Fruit fly (Drosophila melanogaster) whole organism, wandering third instar larva: ENCODE measurements around the gene CG43293.
"Not testable (repeated sequence)": the region's sequence is repeated elsewhere in the genome, so short reads cannot be mapped to it uniquely, and the experiment has no call there.

Experiments
- Abd-B ChIP-seq: fragments of >200 bp; optimal IDR thresholded peaks from 2 replicates; lab custom pipeline; 2017; ENCODE audit warnings: missing biosample characterization, missing genetic modification characterization
- CG9705 ChIP-seq: fragments of 200-800 bp; sonication (Bioruptor generic); optimal IDR thresholded peaks from 2 replicates; lab custom pipeline; 2018; ENCODE audit warnings: missing biosample characterization, mild to moderate bottlenecking, missing genetic modification characterization
- CrebA ChIP-seq: fragments of 200-800 bp; sonication (Bioruptor generic); optimal IDR thresholded peaks from 2 replicates; lab custom pipeline; 2016; ENCODE audit warnings: missing biosample characterization, mild to moderate bottlenecking, missing genetic modification characterization, borderline replicate concordance
- Dfd ChIP-seq: fragments of >200 bp; optimal IDR thresholded peaks from 2 replicates; lab custom pipeline; 2017; ENCODE audit warnings: missing biosample characterization, missing genetic modification characterization
- Dif ChIP-seq: fragments of 200-275, 200-300 bp; sonication (Bioruptor generic); optimal IDR thresholded peaks from 2 replicates; lab custom pipeline; 2018; ENCODE audit warnings: missing biosample characterization, missing genetic modification characterization; ENCODE audit not compliant: partially characterized antibody
- GATAd ChIP-seq: sonication (Bioruptor generic); optimal IDR thresholded peaks from 2 replicates; lab custom pipeline; 2016; ENCODE audit warnings: missing biosample characterization, missing genetic modification characterization
- HLH106 ChIP-seq: fragments of 200-800 bp; optimal IDR thresholded peaks from 3 replicates; lab custom pipeline; 2019; ENCODE audit warnings: missing biosample characterization, mild to moderate bottlenecking, missing genetic modification characterization, moderate library complexity
- Hr78 ChIP-seq: fragments of >200 bp; optimal IDR thresholded peaks from 2 replicates; lab custom pipeline; 2017; ENCODE audit warnings: missing biosample characterization, missing genetic modification characterization
- Hr83 ChIP-seq: fragments of 200-300 bp; sonication (Bioruptor generic); optimal IDR thresholded peaks from 2 replicates; lab custom pipeline; 2016; ENCODE audit warnings: missing biosample characterization, mild to moderate bottlenecking, missing genetic modification characterization, moderate library complexity; ENCODE audit not compliant: poor library complexity, severe bottlenecking
- Jra ChIP-seq: sonication (Bioruptor generic); optimal IDR thresholded peaks from 2 replicates; lab custom pipeline; 2016; ENCODE audit warnings: missing biosample characterization, missing genetic modification characterization
- Mio ChIP-seq: sonication (Bioruptor generic); optimal IDR thresholded peaks from 2 replicates; lab custom pipeline; 2016; ENCODE audit warnings: missing biosample characterization, missing genetic modification characterization
- Myc ChIP-seq: fragments of >200 bp; optimal IDR thresholded peaks from 2 replicates; lab custom pipeline; 2017
- Rel ChIP-seq, 2 experiments: fragments of 200-800 bp; sonication (Bioruptor generic) in 1 of 2; optimal IDR thresholded peaks; 2 replicates in 1 of 2; 3 replicates in 1 of 2; lab custom pipeline; 2016 to 2019; ENCODE audit warnings: mild to moderate bottlenecking in 2 of 2, missing biosample characterization in 2 of 2, missing genetic modification characterization in 2 of 2, moderate library complexity in 1 of 2
- brk ChIP-seq: fragments of 200-800 bp; sonication (Bioruptor generic); optimal IDR thresholded peaks from 2 replicates; lab custom pipeline; 2016; ENCODE audit warnings: missing biosample characterization, mild to moderate bottlenecking, missing genetic modification characterization
- dl ChIP-seq, 2 experiments: fragments of 175-275, 200-275 bp in 1 of 2; fragments of 200-275 bp in 1 of 2; sonication (Bioruptor generic); optimal IDR thresholded peaks; lab custom pipeline; 2018; ENCODE audit warnings: mild to moderate bottlenecking in 2 of 2, missing biosample characterization in 2 of 2, missing genetic modification characterization in 2 of 2, moderate library complexity in 2 of 2; ENCODE audit not compliant: partially characterized antibody in 2 of 2, insufficient read depth in 1 of 2
- dsf ChIP-seq: sonication (Bioruptor generic); optimal IDR thresholded peaks from 2 replicates; lab custom pipeline; 2016; ENCODE audit warnings: missing biosample characterization, missing genetic modification characterization, borderline replicate concordance
- foxo ChIP-seq, 2 experiments: fragments of 200-800 bp; sonication (Bioruptor generic); optimal IDR thresholded peaks; 2 replicates in 1 of 2; 3 replicates in 1 of 2; lab custom pipeline; 2016 to 2017; ENCODE audit warnings: missing biosample characterization in 2 of 2, missing genetic modification characterization in 2 of 2
- fru ChIP-seq: fragments of 200-800 bp; sonication (Bioruptor generic); optimal IDR thresholded peaks from 3 replicates; lab custom pipeline; 2016; ENCODE audit warnings: missing biosample characterization, mild to moderate bottlenecking, missing genetic modification characterization
- jim ChIP-seq: fragments of 175-275, 200-325 bp; sonication (Bioruptor generic); optimal IDR thresholded peaks from 2 replicates; lab custom pipeline; 2016; ENCODE audit warnings: missing biosample characterization, mild to moderate bottlenecking, missing genetic modification characterization
- pan ChIP-seq: fragments of >200 bp; optimal IDR thresholded peaks from 2 replicates; lab custom pipeline; 2017
- psq ChIP-seq: fragments of 200-800 bp; sonication (Bioruptor generic); optimal IDR thresholded peaks from 3 replicates; lab custom pipeline; 2017; ENCODE audit warnings: missing biosample characterization, mild to moderate bottlenecking, missing genetic modification characterization, moderate library complexity
- sage ChIP-seq: fragments of 200-800 bp; sonication (Bioruptor generic); optimal IDR thresholded peaks from 2 replicates; lab custom pipeline; 2016; ENCODE audit warnings: missing biosample characterization, mild to moderate bottlenecking, missing genetic modification characterization
- tai ChIP-seq: sonication (Bioruptor generic); optimal IDR thresholded peaks from 2 replicates; lab custom pipeline; 2016; ENCODE audit warnings: missing biosample characterization, missing genetic modification characterization
- usp ChIP-seq: fragments of >200 bp; optimal IDR thresholded peaks from 2 replicates; lab custom pipeline; 2017; ENCODE audit warnings: missing biosample characterization, missing genetic modification characterization
- woc ChIP-seq: sonication (Bioruptor generic); optimal IDR thresholded peaks from 2 replicates; lab custom pipeline; 2016; ENCODE audit warnings: missing biosample characterization, mild to moderate bottlenecking, missing genetic modification characterization

The CG43293 gene

DNA sequence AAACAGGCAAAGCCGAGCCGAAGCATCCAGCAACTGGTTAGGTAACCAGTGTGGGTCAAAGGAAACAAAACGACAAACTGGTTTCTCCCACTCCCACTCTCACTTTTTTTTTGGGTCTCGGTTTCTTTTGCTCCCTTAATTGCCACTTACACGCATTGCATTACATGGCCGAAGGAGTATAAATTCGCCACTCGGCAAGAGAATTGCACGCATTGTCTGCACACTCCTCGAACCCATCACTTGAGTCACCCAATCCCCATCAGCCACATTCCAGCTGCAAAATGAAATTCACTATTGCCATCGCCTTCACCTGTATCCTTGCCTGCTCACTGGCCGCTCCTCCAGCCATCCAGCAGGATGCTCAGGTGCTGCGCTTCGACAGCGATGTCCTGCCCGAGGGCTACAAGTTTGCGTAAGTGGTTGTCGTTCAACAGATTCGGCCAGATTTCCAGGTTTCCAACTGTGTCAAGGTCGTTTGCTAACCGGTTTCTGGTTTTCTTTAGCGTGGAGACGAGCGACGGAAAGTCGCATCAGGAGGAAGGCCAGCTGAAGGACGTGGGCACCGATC, 41.7 kb upstream of the CG43293 start, which contains the start of gene Lcp65Ad:
Lcp65Ad (plus strand) TSS at position 208 of the 568 bp plus-strand sequence.
- TF ChIP-seq Hr78 (GFP tag; lab: Kevin White, UChicago) (no peak), usp (GFP tag; lab: Kevin White, UChicago) (no peak), brk (GFP tag; lab: Kevin White, UChicago) (no peak), Hr83 (GFP tag; lab: Kevin White, UChicago) (no peak), psq (GFP tag; lab: Kevin White, UChicago) (no peak), jim (GFP tag; lab: Kevin White, UChicago) (no peak), Dif (GFP tag; lab: Kevin White, UChicago) (no peak), woc (no peak), sage (GFP tag; lab: Kevin White, UChicago) (no peak), pan (no peak), CrebA (no peak), Mio (no peak), fru (GFP tag; lab: Kevin White, UChicago) (no peak), CG9705 (GFP tag; lab: Kevin White, UChicago) (no peak)
- TF ChIP-seq, all 38 proteins: peak for 0

DNA sequence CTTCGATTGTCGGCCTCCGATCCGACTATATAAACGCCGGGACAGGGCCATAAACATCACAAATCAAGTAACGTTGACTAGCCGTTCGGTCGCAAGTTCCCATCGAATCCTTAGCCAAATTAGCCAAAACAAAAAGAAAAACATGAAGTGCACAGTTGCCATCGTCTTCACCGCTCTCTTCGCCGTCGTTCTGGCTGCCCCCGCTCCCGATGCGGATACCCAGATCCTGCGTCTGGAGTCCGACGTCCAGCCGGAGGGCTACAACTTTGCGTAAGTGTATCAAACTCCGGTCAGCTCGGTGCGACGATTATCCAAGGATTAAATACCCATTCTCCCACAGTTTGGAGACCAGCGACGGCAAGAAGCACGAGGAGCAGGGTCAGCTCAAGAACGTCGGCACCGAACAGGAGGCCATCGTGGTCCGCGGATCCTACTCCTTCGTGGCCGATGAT, 40.2 kb upstream of the CG43293 start, which contains the start of gene Lcp65Ac:
Lcp65Ac (plus strand) TSS at position 51 of the 452 bp plus-strand sequence.
- no peak for TF ChIP-seq sage (GFP tag; lab: Kevin White, UChicago)
- TF ChIP-seq Dfd (GFP tag; lab: Kevin White, UChicago) = no peak
- TF ChIP-seq Jra (GFP tag; lab: Kevin White, UChicago) = no peak

DNA sequence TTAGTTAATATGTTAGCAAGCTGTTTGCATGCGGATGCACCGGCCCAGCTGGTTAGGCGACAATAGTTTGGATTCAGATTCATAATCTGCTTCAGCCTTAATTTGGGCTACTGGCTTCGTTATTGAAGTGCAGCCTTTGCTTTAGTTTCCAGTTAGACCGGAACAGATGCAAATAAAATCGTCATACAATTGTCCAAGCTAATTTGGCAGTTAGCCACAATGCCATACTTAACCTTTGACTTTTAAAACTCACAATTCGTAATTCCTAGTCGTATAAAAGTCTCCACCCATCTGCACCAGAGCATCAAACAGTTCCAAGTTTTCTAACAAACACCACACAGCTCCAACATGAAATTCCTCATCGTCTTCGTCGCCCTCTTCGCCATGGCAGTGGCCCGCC, 38.6 kb upstream of the CG43293 start, which contains the start of gene Lcp65Ab2:
Lcp65Ab2 (plus strand) TSS at position 301 of the 400 bp plus-strand sequence.
- not testable (repeated sequence) for TF ChIP-seq sage (GFP tag; lab: Kevin White, UChicago); pan; Rel (GFP tag; optimal IDR thresholded peaks at IDR 0.05; lab: Kevin White, UChicago); Rel (tag; optimal IDR thresholded peaks at IDR 0.05; lab: Kevin White, UChicago)

DNA sequence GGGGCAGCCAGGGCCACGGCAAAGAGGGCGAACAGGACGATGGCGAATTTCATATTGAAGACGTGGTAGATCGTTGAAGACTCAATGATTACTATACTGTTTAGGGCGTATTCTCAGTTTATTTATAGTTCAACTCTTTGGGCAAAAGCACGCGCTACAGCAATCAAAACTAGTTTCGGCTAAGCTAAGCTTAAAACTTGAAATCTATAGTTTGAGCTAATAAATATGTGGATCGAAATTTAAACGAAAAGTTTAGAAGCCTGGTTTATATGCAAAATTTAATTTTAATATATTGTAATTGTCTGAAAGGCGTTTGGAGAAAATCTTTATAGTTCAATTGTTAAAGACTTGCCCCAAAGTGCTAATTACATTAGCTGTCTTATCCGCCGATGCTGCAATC, 37.1 kb upstream of the CG43293 start, which contains the start of gene Cpr65Ax1:
Cpr65Ax1 (minus strand) TSS at position 101 of the 400 bp plus-strand sequence.
- not testable (repeated sequence) for TF ChIP-seq Hr78 (GFP tag; lab: Kevin White, UChicago); CG9705 (GFP tag; lab: Kevin White, UChicago); CrebA

DNA sequence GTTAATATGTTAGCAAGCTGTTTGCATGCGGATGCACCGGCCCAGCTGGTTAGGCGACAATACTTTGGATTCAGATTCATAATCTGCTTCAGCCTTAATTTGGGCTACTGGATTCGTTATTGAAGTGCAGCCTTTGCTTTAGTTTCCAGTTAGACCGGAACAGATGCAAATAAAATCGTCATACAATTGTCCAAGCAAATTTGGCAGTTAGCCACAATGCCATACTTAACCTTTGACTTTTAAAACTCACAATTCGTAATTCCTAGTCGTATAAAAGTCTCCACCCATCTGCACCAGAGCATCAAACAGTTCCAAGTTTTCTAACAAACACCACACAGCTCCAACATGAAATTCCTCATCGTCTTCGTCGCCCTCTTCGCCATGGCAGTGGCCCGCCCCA, 35.7 kb upstream of the CG43293 start, which contains the start of gene Lcp65Ab1:
Lcp65Ab1 (plus strand) TSS at position 301 of the 400 bp plus-strand sequence.
- not testable (repeated sequence) for TF ChIP-seq foxo (GFP tag; optimal IDR thresholded peaks at IDR 0.05; lab: Kevin White, UChicago); GATAd; Myc (lab: Kevin White, UChicago)

DNA sequence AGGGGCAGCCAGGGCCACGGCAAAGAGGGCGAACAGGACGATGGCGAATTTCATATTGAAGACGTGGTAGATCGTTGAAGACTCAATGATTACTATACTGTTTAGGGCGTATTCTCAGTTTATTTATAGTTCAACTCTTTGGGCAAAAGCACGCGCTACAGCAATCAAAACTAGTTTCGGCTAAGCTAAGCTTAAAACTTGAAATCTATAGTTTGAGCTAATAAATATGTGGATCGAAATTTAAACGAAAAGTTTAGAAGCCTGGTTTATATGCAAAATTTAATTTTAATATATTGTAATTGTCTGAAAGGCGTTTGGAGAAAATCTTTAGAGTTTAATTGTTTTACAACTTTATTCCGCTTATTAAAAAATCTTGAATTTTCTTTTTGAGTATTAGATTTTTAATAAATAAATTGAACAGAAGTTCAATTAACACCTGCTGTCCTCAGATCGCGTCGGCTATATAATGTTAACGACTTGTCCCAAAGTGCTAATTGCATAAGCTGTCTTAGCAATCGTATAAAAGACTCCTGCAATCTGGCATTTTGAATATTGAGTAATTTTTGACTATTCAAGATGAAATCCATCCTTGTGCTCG, 34.1 kb upstream of the CG43293 start, which contains the start of the genes Cpr65Ax2 and Lcp65Aa:
Cpr65Ax2 (minus strand) TSS at position 101 of the 598 bp plus-strand sequence.
Lcp65Aa (plus strand) TSS at position 548 of the 598 bp plus-strand sequence.
- TF ChIP-seq HLH106 (tag; lab: Kevin White, UChicago); Abd-B; dsf: not testable (repeated sequence)

DNA sequence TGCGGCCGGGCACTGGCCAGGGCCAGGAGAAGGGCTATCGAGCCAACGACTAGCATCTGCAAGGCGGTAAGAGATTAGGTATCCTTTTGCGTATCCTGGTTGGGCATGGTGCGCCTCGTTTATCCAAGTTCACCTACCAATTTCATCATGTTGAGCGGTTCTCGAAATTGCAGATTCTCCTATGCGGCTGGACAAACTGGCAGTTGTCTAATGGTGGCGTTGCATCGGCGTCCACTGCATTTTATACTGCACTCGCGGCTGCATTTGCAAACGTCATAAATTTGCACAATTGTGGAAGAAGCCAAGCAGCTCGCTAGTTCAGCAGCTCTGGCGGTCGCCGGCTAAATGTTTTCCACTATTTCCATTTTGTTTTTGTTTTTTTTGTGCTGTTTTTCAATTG, 32.5 kb upstream of the CG43293 start, which contains the start of gene Acp65Aa:
Acp65Aa (minus strand) TSS at position 215 of the 400 bp plus-strand sequence.
- TF ChIP-seq dl (GFP tag; optimal IDR thresholded peaks at IDR 0.05; lab: Kevin White, UChicago; ENCODE audit: insufficient read depth in 1 of 2, partially characterized antibody in 2 of 2) = no peak
- no peak for TF ChIP-seq Dfd (GFP tag; lab: Kevin White, UChicago)
- no peak for TF ChIP-seq tai
- no peak for TF ChIP-seq pan
- no peak for TF ChIP-seq Abd-B
